Fruit fly (Drosophila melanogaster) whole organism, prepupa: Measurements from ENCODE around the gene Afti.

Experiments
- Blimp-1 ChIP-seq: fragments of 200-800 bp; sonication (Bioruptor generic); optimal IDR thresholded peaks from 3 replicates; lab custom pipeline; 2017; ENCODE audit warnings: missing biosample characterization, missing genetic modification characterization, mild to moderate bottlenecking, moderate library complexity, missing genetic modification reagents
- CG10669 ChIP-seq: fragments of 200-800 bp; sonication (Bioruptor generic); optimal IDR thresholded peaks from 3 replicates; lab custom pipeline; 2018; ENCODE audit warnings: missing biosample characterization, mild to moderate bottlenecking, missing genetic modification characterization, moderate library complexity
- CG11902 ChIP-seq: fragments of 200-800 bp; sonication (Bioruptor generic); optimal IDR thresholded peaks from 3 replicates; lab custom pipeline; 2016; ENCODE audit warnings: missing biosample characterization, missing genetic modification characterization
- CG3919 ChIP-seq: fragments of 200-800 bp; sonication (Bioruptor generic); optimal IDR thresholded peaks from 3 replicates; lab custom pipeline; 2016; ENCODE audit warnings: missing biosample characterization, missing genetic modification characterization
- CG4318 ChIP-seq: fragments of 200-800 bp; sonication (Bioruptor generic); optimal IDR thresholded peaks from 3 replicates; lab custom pipeline; 2017; ENCODE audit warnings: missing biosample characterization, mild to moderate bottlenecking, missing genetic modification characterization
- CG6163 ChIP-seq: fragments of 200-800 bp; sonication (Bioruptor generic); IDR thresholded peaks from 3 replicates; pipeline ENCODE4 v1.3.6; 2022; ENCODE audit warnings: missing biosample characterization, missing genetic modification characterization
- CG6792 ChIP-seq: fragments of 200-800 bp; sonication (Bioruptor generic); optimal IDR thresholded peaks from 3 replicates; lab custom pipeline; 2016; ENCODE audit warnings: missing biosample characterization, missing genetic modification characterization
- CG6854 ChIP-seq: fragments of 200-800 bp; sonication (Bioruptor generic); optimal IDR thresholded peaks from 2 replicates; lab custom pipeline; 2017; ENCODE audit warnings: missing biosample characterization, mild to moderate bottlenecking, missing genetic modification characterization
- CG7368 ChIP-seq: fragments of 200-800 bp; sonication (Bioruptor generic); optimal IDR thresholded peaks from 3 replicates; lab custom pipeline; 2016; ENCODE audit warnings: missing biosample characterization, missing genetic modification characterization
- CG8119 ChIP-seq: fragments of 200-800 bp; sonication (Bioruptor generic); IDR thresholded peaks from 3 replicates; pipeline ENCODE4 v1.3.6; 2022; ENCODE audit warnings: missing biosample characterization, missing genetic modification characterization
- Eip78C ChIP-seq: fragments of 200-800 bp; sonication (Bioruptor generic); peaks from one replicate; lab custom pipeline; 2016; ENCODE audit warnings: missing biosample characterization, missing genetic modification characterization
- Ets96B ChIP-seq: fragments of 200-800 bp; optimal IDR thresholded peaks from 2 replicates; lab custom pipeline; 2019; ENCODE audit warnings: missing biosample characterization, mild to moderate bottlenecking, missing genetic modification characterization, moderate library complexity
- Gug ChIP-seq: fragments of 200-800 bp; sonication (Bioruptor generic); IDR thresholded peaks from 2 replicates; pipeline ENCODE4 v1.3.6; 2022; ENCODE audit warnings: missing biosample characterization, missing genetic modification characterization
- Hr38 ChIP-seq: sonication (Bioruptor generic); optimal IDR thresholded peaks from 2 replicates; lab custom pipeline; 2016; ENCODE audit warnings: missing biosample characterization, missing genetic modification characterization
- Hr4 ChIP-seq: fragments of 200-800 bp; sonication (Bioruptor generic); optimal IDR thresholded peaks from 3 replicates; lab custom pipeline; 2016; ENCODE audit warnings: missing biosample characterization, missing genetic modification characterization
- Lpt ChIP-seq: fragments of 200-800 bp; sonication (Bioruptor generic); optimal IDR thresholded peaks from 3 replicates; lab custom pipeline; 2016; ENCODE audit warnings: missing biosample characterization, missing genetic modification characterization
- Met ChIP-seq: fragments of 200-800 bp; sonication (Bioruptor generic); optimal IDR thresholded peaks from 3 replicates; lab custom pipeline; 2016; ENCODE audit warnings: missing biosample characterization, missing genetic modification characterization
- OdsH ChIP-seq: fragments of 200-800 bp; sonication (Bioruptor generic); optimal IDR thresholded peaks from 3 replicates; lab custom pipeline; 2016; ENCODE audit warnings: missing biosample characterization, missing genetic modification characterization
- Sox102F ChIP-seq: fragments of 200-800 bp; sonication (Bioruptor generic); optimal IDR thresholded peaks from 2 replicates; lab custom pipeline; 2016; ENCODE audit warnings: missing biosample characterization, mild to moderate bottlenecking, missing genetic modification characterization
- Sox14 ChIP-seq: fragments of 200-800 bp; sonication (Bioruptor generic); optimal IDR thresholded peaks from 3 replicates; lab custom pipeline; 2016; ENCODE audit warnings: missing biosample characterization, missing genetic modification characterization
- Sox15 ChIP-seq: fragments of 200-800 bp; sonication (Bioruptor generic); optimal IDR thresholded peaks from 3 replicates; lab custom pipeline; 2016; ENCODE audit warnings: missing biosample characterization, missing genetic modification characterization
- acj6 ChIP-seq: fragments of 200-800 bp; sonication (Bioruptor generic); optimal IDR thresholded peaks from 3 replicates; lab custom pipeline; 2016; ENCODE audit warnings: missing biosample characterization, missing genetic modification characterization
- cyc ChIP-seq: fragments of 200-800 bp; sonication (Bioruptor generic); optimal IDR thresholded peaks from 3 replicates; lab custom pipeline; 2016; ENCODE audit warnings: missing biosample characterization, missing genetic modification characterization
- dsx ChIP-seq: fragments of 200-800 bp; optimal IDR thresholded peaks from 3 replicates; lab custom pipeline; 2019; ENCODE audit warnings: missing biosample characterization, mild to moderate bottlenecking, missing genetic modification characterization, moderate library complexity; ENCODE audit not compliant: poor library complexity, severe bottlenecking
- eg ChIP-seq: fragments of 200-800 bp; sonication (Bioruptor generic); IDR thresholded peaks from 3 replicates; pipeline ENCODE4 v1.3.6; 2022; ENCODE audit warnings: missing biosample characterization, missing genetic modification characterization
- esn ChIP-seq: fragments of 200-800 bp; sonication (Bioruptor generic); optimal IDR thresholded peaks from 2 replicates; lab custom pipeline; 2016; ENCODE audit warnings: missing biosample characterization, mild to moderate bottlenecking, missing genetic modification characterization, moderate library complexity
- fd85E ChIP-seq: fragments of 200-800 bp; sonication (Bioruptor generic); optimal IDR thresholded peaks from 3 replicates; lab custom pipeline; 2016; ENCODE audit warnings: missing biosample characterization, missing genetic modification characterization
- fkh ChIP-seq: fragments of 200-800 bp; sonication (Bioruptor generic); optimal IDR thresholded peaks from 3 replicates; lab custom pipeline; 2017; ENCODE audit warnings: missing biosample characterization, mild to moderate bottlenecking, missing genetic modification characterization, moderate library complexity
- lz ChIP-seq: fragments of 200-800 bp; sonication (Bioruptor generic); optimal IDR thresholded peaks from 3 replicates; lab custom pipeline; 2016; ENCODE audit warnings: missing biosample characterization, missing genetic modification characterization
- net ChIP-seq: fragments of 200-800 bp; sonication (Bioruptor generic); optimal IDR thresholded peaks from 3 replicates; lab custom pipeline; 2016; ENCODE audit warnings: missing biosample characterization, missing genetic modification characterization
- salr ChIP-seq, 2 experiments: fragments of 200-800 bp; sonication (Bioruptor generic); optimal IDR thresholded peaks; 3 replicates each; lab custom pipeline; 2016 to 2018; ENCODE audit warnings: missing biosample characterization in 2 of 2, missing genetic modification characterization in 2 of 2, mild to moderate bottlenecking in 1 of 2
- ss ChIP-seq, 2 experiments: fragments of 200-800 bp; sonication (Bioruptor generic); optimal IDR thresholded peaks; 2 replicates in 1 of 2; 3 replicates in 1 of 2; lab custom pipeline; 2017 to 2018; ENCODE audit warnings: mild to moderate bottlenecking in 2 of 2, missing biosample characterization in 2 of 2, missing genetic modification characterization in 2 of 2, moderate library complexity in 1 of 2
- svp ChIP-seq: fragments of 200-800 bp; sonication (Bioruptor generic); peaks from one replicate; lab custom pipeline; 2016; ENCODE audit warnings: missing biosample characterization, missing genetic modification characterization

Afti gene

DNA sequence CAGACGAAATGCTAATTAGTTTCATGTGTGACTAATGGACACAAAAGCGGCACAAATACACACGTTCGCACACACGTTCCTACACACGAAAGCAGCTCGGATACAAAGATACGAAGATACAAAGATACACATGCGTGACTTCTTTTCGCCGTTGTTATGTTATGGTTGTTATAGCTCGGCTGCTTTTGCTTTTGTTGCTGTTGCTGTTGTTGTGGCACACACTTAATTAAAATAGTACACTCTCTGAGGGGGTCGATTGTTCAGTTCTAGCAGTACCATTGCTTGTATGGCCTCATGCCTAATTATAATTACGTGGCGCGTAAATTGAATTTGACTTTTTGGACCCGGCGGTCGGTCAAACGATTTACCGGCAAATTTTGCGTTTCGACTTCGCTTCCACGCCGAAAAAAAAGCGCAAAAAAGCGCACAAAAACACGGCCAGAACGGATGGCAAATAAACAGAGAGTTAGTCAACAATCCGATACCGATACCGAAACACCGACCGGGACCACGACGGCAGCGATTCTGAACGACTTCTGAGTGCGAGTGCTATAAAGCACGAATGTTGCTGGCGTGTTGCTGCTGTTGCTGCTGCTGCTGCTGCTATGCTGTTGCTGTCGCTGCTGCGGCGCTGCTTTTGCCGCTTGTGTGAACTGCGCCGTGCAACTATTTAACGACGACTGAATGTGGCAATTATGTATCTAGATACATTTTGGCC, 43.2 kb upstream of the Afti start (continued):
- TF ChIP-seq Ets96B = no peak

DNA sequence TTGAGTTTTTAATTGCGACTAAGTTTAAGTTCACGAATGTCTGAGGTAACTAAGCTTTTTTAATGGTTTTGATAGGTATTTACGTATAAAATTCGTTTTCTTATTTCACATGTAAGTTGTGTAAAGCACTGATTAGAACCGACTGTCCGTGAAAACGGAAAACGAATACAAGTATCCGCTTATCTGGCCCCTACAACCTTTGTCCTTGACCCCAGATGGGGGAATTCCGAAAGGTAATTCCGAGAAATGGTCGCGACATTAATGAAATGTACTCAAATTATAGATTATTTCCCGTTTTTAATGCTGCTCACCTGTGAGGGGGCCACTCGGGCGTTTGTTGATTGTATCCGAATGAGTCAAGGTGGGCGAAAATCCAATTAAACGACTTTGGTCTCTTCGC, 40.4 kb upstream of the Afti start:
- TF ChIP-seq svp (peak; percentile 34), Met (GFP tag; lab: Kevin White, UChicago) (no peak)

DNA sequence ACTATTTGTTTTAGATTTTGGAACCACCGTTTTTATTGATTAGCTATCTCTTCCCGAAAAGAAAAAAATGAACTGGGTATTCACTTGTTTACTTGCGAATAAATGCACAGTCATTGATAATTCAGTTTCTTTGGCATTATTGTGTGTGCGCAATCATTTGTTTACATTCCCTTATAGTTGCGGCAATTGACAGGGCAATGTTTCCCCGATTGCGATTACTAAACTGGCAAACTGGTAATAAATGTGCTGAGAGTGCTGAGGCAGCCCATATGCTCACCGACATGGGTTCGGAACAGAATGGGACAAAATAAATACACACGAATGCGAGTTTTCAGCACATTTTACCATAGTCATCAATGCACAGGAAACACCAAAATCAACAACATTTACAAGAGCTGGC, 39.4 kb upstream of the Afti start:
- TF ChIP-seq lz (GFP tag; lab: Kevin White, UChicago) (no peak), fkh (GFP tag; lab: Kevin White, UChicago) (peak; percentile 56)

DNA sequence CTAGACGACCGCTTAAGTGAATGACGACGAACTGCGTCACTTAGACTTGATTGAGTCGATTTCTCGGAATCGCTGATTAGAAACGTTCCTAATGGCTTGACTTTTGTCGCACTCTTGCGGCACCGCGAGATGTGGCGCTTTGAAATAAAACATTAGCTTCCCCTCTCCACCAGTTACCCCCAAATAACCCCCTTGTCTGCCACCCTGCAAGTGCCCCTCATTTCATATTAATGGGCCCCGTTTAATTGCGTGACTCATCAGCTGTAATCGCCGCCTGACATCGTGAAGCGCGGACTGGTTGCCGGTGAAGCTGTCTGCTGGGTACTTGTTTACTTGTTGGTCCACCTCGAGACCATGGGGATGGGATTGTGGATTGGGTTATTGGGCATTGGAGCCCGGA, 37.7 kb upstream of the Afti start:
- TF ChIP-seq eg (GFP tag; lab: Robert Waterston, UW) (0 out of 3 replicates have a peak, but pooled peaks have one; percentile 24), ss (GFP tag; optimal IDR thresholded peaks at IDR 0.05; lab: Kevin White, UChicago) (peak in 1 of 2 experiments; percentile 47), CG6163 (GFP tag; lab: Robert Waterston, UW) (0 out of 3 replicates have a peak, but pooled peaks have one; percentile 23), Gug (GFP tag; lab: Robert Waterston, UW) (0 out of 2 replicates have a peak, but pooled peaks have one; percentile 10), fkh (GFP tag; lab: Kevin White, UChicago) (no peak)

DNA sequence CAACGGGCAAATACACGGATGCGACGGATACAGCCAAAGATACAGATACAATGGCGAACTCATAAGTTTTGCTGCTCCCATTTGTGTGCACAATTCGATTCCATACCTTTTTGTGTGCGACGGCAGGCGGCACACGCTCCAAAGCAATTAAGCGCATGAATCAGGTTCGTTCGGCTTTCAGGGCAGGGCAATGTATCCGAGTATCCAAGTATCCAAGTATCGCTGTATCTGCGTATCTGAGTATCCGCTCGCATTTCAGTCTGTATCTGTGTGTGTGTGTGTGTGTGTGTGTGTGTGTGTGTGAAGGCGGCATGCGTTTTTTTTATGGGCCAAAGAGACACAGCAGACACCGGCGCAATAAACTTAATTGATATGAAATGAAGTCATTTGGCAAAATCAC, 36.7 kb upstream of the Afti start:
- TF ChIP-seq CG7368 (GFP tag; lab: Kevin White, UChicago) (peak; percentile 21), CG6854 (GFP tag; lab: Kevin White, UChicago) (peak; percentile 81), esn (no peak), CG11902 (GFP tag; lab: Kevin White, UChicago) (no peak), Lpt (GFP tag; lab: Kevin White, UChicago) (no peak), Hr38 (no peak), Met (GFP tag; lab: Kevin White, UChicago) (peak; percentile 7), fd85E (GFP tag; lab: Kevin White, UChicago) (no peak), CG3919 (GFP tag; lab: Kevin White, UChicago) (no peak), Hr4 (GFP tag; lab: Kevin White, UChicago) (no peak), eg (GFP tag; lab: Robert Waterston, UW) (no peak), CG6163 (GFP tag; lab: Robert Waterston, UW) (no peak), Ets96B (no peak), Gug (GFP tag; lab: Robert Waterston, UW) (no peak), acj6 (GFP tag; lab: Kevin White, UChicago) (no peak), Blimp-1 (peak; percentile 9), net (GFP tag; lab: Kevin White, UChicago) (no peak), ss (GFP tag; optimal IDR thresholded peaks at IDR 0.05; lab: Kevin White, UChicago) (peak; percentile 35 to 77), CG10669 (GFP tag; lab: Kevin White, UChicago) (no peak), fkh (GFP tag; lab: Kevin White, UChicago) (no peak), OdsH (no peak), Eip78C (GFP tag; lab: Kevin White, UChicago) (peak; percentile 24), Sox15 (no peak), CG4318 (no peak), salr (GFP tag; optimal IDR thresholded peaks at IDR 0.05; lab: Kevin White, UChicago) (no peak), cyc (GFP tag; lab: Kevin White, UChicago) (no peak), Sox14 (GFP tag; lab: Kevin White, UChicago) (no peak), Sox102F (no peak), CG8119 (GFP tag; lab: Robert Waterston, UW) (no peak), dsx (GFP tag; lab: Kevin White, UChicago) (no peak), CG6792 (GFP tag; lab: Kevin White, UChicago) (no peak)
